Fruit fly (Drosophila melanogaster): ENCODE data around the gene CG13386.

dm6 chr2L:8398721-8399120, at the start of gene CG13386:
- TF ChIP-seq usp (GFP tag; optimal IDR thresholded peaks at IDR 0.05) (no peak), pan (optimal IDR thresholded peaks at IDR 0.05) (no peak), psq (optimal IDR thresholded peaks at IDR 0.05) (no peak), CG8478 (optimal IDR thresholded peaks at IDR 0.05) (no peak), EcR (GFP tag; optimal IDR thresholded peaks at IDR 0.05) (no peak), Dll (optimal IDR thresholded peaks at IDR 0.05) (no peak)

Data from whole organism.